Worm (Caenorhabditis elegans) whole organism, L4/young adult: ENCODE data around the gene F36F12.1.

Experiments
- W03F9.2 ChIP-seq: fragments of 150-350 bp; optimal IDR thresholded peaks from 2 replicates; lab custom pipeline; 2014; ENCODE audit warnings: missing biosample characterization, missing genetic modification characterization
- dao-5 ChIP-seq: sonication (generic microtip); optimal IDR thresholded peaks from 2 replicates; lab custom pipeline; 2016; ENCODE audit warnings: missing genotype, missing genetic modification characterization, moderate library complexity, missing compliant biosample characterization
- him-1 ChIP-seq: sonication (generic microtip); optimal IDR thresholded peaks from 2 replicates; lab custom pipeline; 2016; ENCODE audit warnings: missing genotype, missing genetic modification reagents, missing genetic modification characterization, missing compliant biosample characterization

DNA sequence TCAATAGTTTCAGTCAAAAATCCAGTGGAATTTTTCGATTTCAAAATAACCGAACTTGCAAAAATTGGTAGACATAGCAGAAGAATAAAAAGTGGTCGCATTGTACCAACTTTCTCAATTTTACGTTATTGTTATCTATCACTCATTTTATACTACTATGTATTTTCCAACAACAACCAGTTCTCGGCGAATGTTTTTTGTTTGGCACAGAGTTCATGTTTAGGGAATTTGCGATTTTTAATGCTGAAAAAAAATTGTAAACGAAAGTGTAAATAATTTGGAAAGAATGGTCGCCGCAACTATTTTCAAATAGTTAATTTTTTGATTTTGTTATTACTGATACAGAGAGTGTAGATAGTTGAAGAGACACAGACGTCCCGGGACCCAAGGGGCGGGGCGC lies 46.4 kb upstream of the F36F12.1 start, which contains the start of gene C45H4.21:
- TF ChIP-seq dao-5 (tag; lab: Kevin White, UChicago) (no peak), him-1 (no peak), W03F9.2 (tag; lab: Kevin White, UChicago) (no peak)
